Worm (Caenorhabditis elegans): ENCODE results near the gene ape-1.

The ape-1 gene

DNA sequence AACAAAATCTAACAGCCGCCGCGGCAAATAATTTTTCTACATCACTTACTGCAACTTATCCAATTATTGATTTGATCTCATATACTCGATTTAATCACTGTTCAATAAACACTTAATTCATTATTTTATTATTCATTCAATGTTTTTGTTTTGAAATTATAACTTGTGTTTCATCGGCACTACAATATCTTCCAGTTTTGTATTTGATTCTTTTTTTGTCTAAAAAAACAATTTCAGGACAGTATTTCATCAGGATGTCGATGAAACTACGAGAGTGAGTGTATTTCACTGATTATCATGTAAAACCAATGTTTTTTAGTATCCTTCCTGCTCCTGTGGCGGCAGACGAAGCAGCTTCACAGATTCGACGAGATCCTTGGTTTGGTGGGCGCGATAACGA, 30.5 kb upstream of the ape-1 start, which contains the start of gene skp-1:
skp-1 (plus strand) TSS at position 238 of the 400 bp plus-strand sequence.
- TF ChIP-seq M03D4.4 (tag; optimal IDR thresholded peaks at IDR 0.05) (no peak), hlh-1 (tag; optimal IDR thresholded peaks at IDR 0.05) (no peak), flh-1 (GFP tag; optimal IDR thresholded peaks at IDR 0.05) (no peak), unc-62 (GFP tag; optimal IDR thresholded peaks at IDR 0.05) (no peak), ceh-83 (GFP tag; optimal IDR thresholded peaks at IDR 0.05) (no peak)

ce11 chrV:11647821-11648220, 27.9 kb upstream of the ape-1 start:
- no peak for TF ChIP-seq elt-1 (tag; optimal IDR thresholded peaks at IDR 0.05; ENCODE audit: borderline replicate concordance, insufficient read depth)
- TF ChIP-seq nhr-237 (tag; optimal IDR thresholded peaks at IDR 0.05) = no peak
- TF ChIP-seq nhr-12 (tag; optimal IDR thresholded peaks at IDR 0.05) = no peak
- no peak for TF ChIP-seq mab-5 (tag; optimal IDR thresholded peaks at IDR 0.05)
- TF ChIP-seq ceh-39 (tag; optimal IDR thresholded peaks at IDR 0.05) = no peak
- no peak for TF ChIP-seq ztf-11 (tag; optimal IDR thresholded peaks at IDR 0.05)
- TF ChIP-seq nhr-76 (tag; optimal IDR thresholded peaks at IDR 0.05) = no peak
- no peak for TF ChIP-seq lin-13 (tag; optimal IDR thresholded peaks at IDR 0.05)
- TF ChIP-seq flh-1 (GFP tag; optimal IDR thresholded peaks at IDR 0.05) = no peak
- no peak for TF ChIP-seq M03D4.4 (tag; optimal IDR thresholded peaks at IDR 0.05)
- TF ChIP-seq sem-2 (GFP tag; optimal IDR thresholded peaks at IDR 0.05) = no peak
- no peak for TF ChIP-seq cnd-1 (tag; optimal IDR thresholded peaks at IDR 0.05)
- TF ChIP-seq nhr-2 (tag; optimal IDR thresholded peaks at IDR 0.05) = no peak
- TF ChIP-seq snpc-4 (tag; optimal IDR thresholded peaks at IDR 0.05) = no peak
- TF ChIP-seq nhr-28 (tag; optimal IDR thresholded peaks at IDR 0.05) = no peak
- TF ChIP-seq ces-1 (GFP tag; optimal IDR thresholded peaks at IDR 0.05) = no peak
- no peak for TF ChIP-seq pha-4 (tag; optimal IDR thresholded peaks at IDR 0.05)
- TF ChIP-seq mep-1 (tag; optimal IDR thresholded peaks at IDR 0.05) = no peak
- TF ChIP-seq lsy-2 (tag; optimal IDR thresholded peaks at IDR 0.05) = no peak
- no peak for TF ChIP-seq unc-39 (tag; optimal IDR thresholded peaks at IDR 0.05)

- TF ChIP-seq nhr-2 (tag; optimal IDR thresholded peaks at IDR 0.05) (no peak), flh-1 (GFP tag; optimal IDR thresholded peaks at IDR 0.05) (no peak), ham-2 (GFP tag; optimal IDR thresholded peaks at IDR 0.05) (no peak), ceh-83 (GFP tag; optimal IDR thresholded peaks at IDR 0.05) (no peak), mls-2 (tag; optimal IDR thresholded peaks at IDR 0.05) (no peak), zip-8 (tag; optimal IDR thresholded peaks at IDR 0.05) (no peak), unc-39 (tag; optimal IDR thresholded peaks at IDR 0.05) (no peak), bed-3 (GFP tag; optimal IDR thresholded peaks at IDR 0.05) (no peak), nhr-237 (tag; optimal IDR thresholded peaks at IDR 0.05) (no peak), ces-1 (GFP tag; optimal IDR thresholded peaks at IDR 0.05) (no peak), blmp-1 (tag; optimal IDR thresholded peaks at IDR 0.05) (no peak), tbx-8 (GFP tag; optimal IDR thresholded peaks at IDR 0.05) (no peak), elt-1 (tag; optimal IDR thresholded peaks at IDR 0.05; ENCODE audit: borderline replicate concordance, insufficient read depth) (no peak), pha-4 (tag; optimal IDR thresholded peaks at IDR 0.05) (no peak)
These were observed 27.3 kb upstream of the ape-1 start for ce11 chrV:11648435-11648834.

DNA sequence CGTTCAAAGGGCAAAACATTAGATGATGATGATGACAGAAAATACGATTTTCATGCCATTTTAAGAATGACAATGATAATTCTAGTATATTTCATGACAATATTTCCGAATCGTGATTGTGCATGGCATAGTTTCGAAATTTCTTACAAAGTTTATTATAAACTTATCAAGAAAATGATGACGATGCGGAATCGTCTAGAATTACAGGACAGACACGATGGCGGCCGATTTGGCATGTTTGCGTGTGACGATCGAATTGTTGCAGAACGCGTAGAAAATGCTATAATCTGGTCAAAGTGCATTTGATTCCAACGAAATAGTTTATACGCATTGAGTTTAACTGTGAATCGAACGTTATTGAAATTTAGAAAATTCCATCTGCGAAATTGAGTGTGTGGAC, 26.5 kb upstream of the ape-1 start:
- TF ChIP-seq mls-2 (tag; optimal IDR thresholded peaks at IDR 0.05) (no peak), flh-1 (GFP tag; optimal IDR thresholded peaks at IDR 0.05) (no peak), nhr-12 (tag; optimal IDR thresholded peaks at IDR 0.05) (no peak), unc-120 (tag; optimal IDR thresholded peaks at IDR 0.05; ENCODE audit: poor library complexity, severe bottlenecking) (no peak), elt-3 (tag; optimal IDR thresholded peaks at IDR 0.05) (no peak), ceh-43 (GFP tag; optimal IDR thresholded peaks at IDR 0.05) (no peak), sptf-1 (tag; optimal IDR thresholded peaks at IDR 0.05) (no peak), snpc-4 (tag; optimal IDR thresholded peaks at IDR 0.05) (no peak), nhr-237 (tag; optimal IDR thresholded peaks at IDR 0.05) (no peak), bed-3 (GFP tag; optimal IDR thresholded peaks at IDR 0.05) (no peak), mab-5 (tag; optimal IDR thresholded peaks at IDR 0.05) (no peak), unc-62 (GFP tag; optimal IDR thresholded peaks at IDR 0.05) (no peak), mep-1 (tag; optimal IDR thresholded peaks at IDR 0.05) (no peak), nhr-76 (tag; optimal IDR thresholded peaks at IDR 0.05) (no peak)

DNA sequence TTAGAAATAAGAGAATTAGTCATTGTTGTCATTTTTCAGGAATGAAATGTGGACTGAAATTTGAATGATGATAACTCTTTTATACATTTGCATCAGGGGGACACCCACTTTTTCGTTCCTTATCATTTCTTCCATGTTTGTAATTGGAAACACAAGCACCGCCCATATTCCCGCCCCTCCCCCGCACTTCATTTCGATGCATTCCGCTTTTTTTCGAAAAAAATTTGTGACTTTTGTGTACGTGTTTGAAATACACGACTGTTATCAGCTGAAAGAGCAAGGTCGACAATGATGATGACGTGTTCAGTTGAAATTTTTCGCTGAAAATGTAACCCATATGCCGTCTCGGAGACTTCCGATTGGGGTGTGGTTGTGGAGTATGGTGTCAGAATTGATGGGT, 25.0 kb upstream of the ape-1 start, which contains the start of gene zip-10:
zip-10 (minus strand) TSS at position 43 of the 400 bp plus-strand sequence.
- TF ChIP-seq nhr-76 (tag; optimal IDR thresholded peaks at IDR 0.05) (no peak), ceh-83 (GFP tag; optimal IDR thresholded peaks at IDR 0.05) (no peak)
